Worm (Caenorhabditis elegans) whole organism, L1 larva: ENCODE data around the gene F22F7.12.

Source experiments
- C04F5.9 ChIP-seq: sonication (generic microtip); optimal IDR thresholded peaks from 2 replicates; lab custom pipeline; 2016; ENCODE audit warnings: missing genetic modification characterization, missing compliant biosample characterization
- C16A3.4 ChIP-seq: fragments of 150-350 bp; optimal IDR thresholded peaks from 2 replicates; lab custom pipeline; 2014; ENCODE audit warnings: missing biosample characterization, missing genetic modification characterization
- C34B4.2 ChIP-seq: sonication (generic microtip); optimal IDR thresholded peaks from 2 replicates; lab custom pipeline; 2017; ENCODE audit warnings: mild to moderate bottlenecking, missing genetic modification characterization, missing compliant biosample characterization
- F16B12.6 ChIP-seq: fragments of 150-350 bp; optimal IDR thresholded peaks from 2 replicates; lab custom pipeline; 2014; ENCODE audit warnings: missing biosample characterization, missing genetic modification characterization
- aly-2 ChIP-seq: fragments of 150-350 bp; optimal IDR thresholded peaks from 2 replicates; lab custom pipeline; 2014; ENCODE audit warnings: missing biosample characterization, missing genetic modification characterization
- blmp-1 ChIP-seq: fragments of 150-350 bp; optimal IDR thresholded peaks from 2 replicates; lab custom pipeline; 2014; ENCODE audit warnings: missing biosample characterization, missing genetic modification characterization
- ceh-8 ChIP-seq: fragments of 200-800 bp; sonication (Bioruptor generic); optimal IDR thresholded peaks from 2 replicates; lab custom pipeline; 2018; ENCODE audit warnings: mild to moderate bottlenecking, missing genetic modification characterization, moderate library complexity, missing compliant biosample characterization
- ceh-88 ChIP-seq: fragments of 200-800 bp; sonication (Bioruptor generic); IDR thresholded peaks from 2 replicates; pipeline ENCODE4 v1.3.6; 2022; ENCODE audit warnings: missing genetic modification characterization, missing compliant biosample characterization
- ceh-90 ChIP-seq: sonication (generic microtip); optimal IDR thresholded peaks from 2 replicates; lab custom pipeline; 2016; ENCODE audit warnings: missing genetic modification characterization, missing compliant biosample characterization
- ces-1 ChIP-seq: fragments of 150-350 bp; optimal IDR thresholded peaks from 2 replicates; lab custom pipeline; 2014; ENCODE audit warnings: missing biosample characterization, missing genetic modification reagents, missing genetic modification characterization
- dsc-1 ChIP-seq: sonication (generic microtip); optimal IDR thresholded peaks from 2 replicates; lab custom pipeline; 2016; ENCODE audit warnings: mild to moderate bottlenecking, missing genetic modification characterization, missing compliant biosample characterization
- efl-1 ChIP-seq, 4 experiments: fragments of 150-350 bp; optimal IDR thresholded peaks in 3 of 4; peaks in 1 of 4; 1 replicate in 1 of 4; 2 replicates in 3 of 4; lab custom pipeline; 2014; ENCODE audit warnings: missing biosample characterization in 2 of 4, missing genetic modification characterization in 2 of 4, missing genetic modification reagents in 2 of 4
- egl-13 ChIP-seq: sonication (generic microtip); optimal IDR thresholded peaks from 2 replicates; lab custom pipeline; 2016; ENCODE audit warnings: missing genotype, missing genetic modification reagents, missing genetic modification characterization, missing compliant biosample characterization
- egl-27 ChIP-seq, 2 experiments: fragments of 150-350 bp in 1 of 2; sonication (generic microtip); optimal IDR thresholded peaks; 3 replicates each; lab custom pipeline; 2017 to 2018; ENCODE audit warnings: missing biosample characterization in 2 of 2, missing genetic modification characterization in 2 of 2, missing genetic modification reagents in 2 of 2
- elt-2 ChIP-seq: sonication (generic microtip); optimal IDR thresholded peaks from 2 replicates; lab custom pipeline; 2016; ENCODE audit warnings: missing genetic modification characterization, mild to moderate bottlenecking, inconsistent platforms, missing compliant biosample characterization, missing genetic modification reagents
- fkh-10 ChIP-seq: sonication (generic microtip); optimal IDR thresholded peaks from 2 replicates; lab custom pipeline; 2017; ENCODE audit warnings: missing biosample characterization, missing genetic modification reagents, missing genetic modification characterization
- fkh-4 ChIP-seq: sonication (generic microtip); optimal IDR thresholded peaks from 2 replicates; lab custom pipeline; 2016; ENCODE audit warnings: missing compliant biosample characterization, missing genetic modification characterization, borderline replicate concordance
- grh-1 ChIP-seq: fragments of 200-800 bp; sonication (Bioruptor generic); IDR thresholded peaks from 2 replicates; pipeline ENCODE4 v1.3.6; 2022; ENCODE audit warnings: missing genetic modification reagents, missing genetic modification characterization, missing compliant biosample characterization
- hlh-17 ChIP-seq: fragments of 200-800 bp; sonication (Bioruptor generic); optimal IDR thresholded peaks from 2 replicates; lab custom pipeline; 2018; ENCODE audit warnings: missing genetic modification characterization, mild to moderate bottlenecking, missing compliant biosample characterization, moderate library complexity, borderline replicate concordance
- hpl-2 ChIP-seq: fragments of 150-350 bp; optimal IDR thresholded peaks from 2 replicates; lab custom pipeline; 2014; ENCODE audit warnings: missing biosample characterization, missing genetic modification reagents, missing genetic modification characterization
- isw-1 ChIP-seq: fragments of 200-800 bp; sonication (Bioruptor generic); IDR thresholded peaks from 2 replicates; pipeline ENCODE4 v1.3.6; 2022; ENCODE audit warnings: missing genetic modification characterization, missing compliant biosample characterization
- lin-13 ChIP-seq: fragments of 150-350 bp; optimal IDR thresholded peaks from 2 replicates; lab custom pipeline; 2014; ENCODE audit warnings: missing biosample characterization, missing genetic modification reagents, missing genetic modification characterization
- lin-14 ChIP-seq: fragments of 200-800 bp; sonication (Bioruptor generic); optimal IDR thresholded peaks from 2 replicates; lab custom pipeline; 2018; ENCODE audit warnings: mild to moderate bottlenecking, missing genetic modification characterization, moderate library complexity, missing compliant biosample characterization
- lin-35 ChIP-seq, 2 experiments: fragments of 150-350 bp; optimal IDR thresholded peaks; 2 replicates each; lab custom pipeline; 2014; ENCODE audit warnings: missing biosample characterization in 2 of 2, missing genetic modification characterization in 2 of 2, missing genetic modification reagents in 2 of 2
- lin-39 ChIP-seq: fragments of 150-350 bp; optimal IDR thresholded peaks from 2 replicates; lab custom pipeline; 2014; ENCODE audit warnings: missing biosample characterization, missing genetic modification reagents, missing genetic modification characterization
- lsy-2 ChIP-seq, 2 experiments: fragments of 150-350 bp; optimal IDR thresholded peaks; 2 replicates each; lab custom pipeline; 2014; ENCODE audit warnings: missing biosample characterization in 2 of 2, missing genetic modification characterization in 2 of 2
- mef-2 ChIP-seq: fragments of 150-350 bp; optimal IDR thresholded peaks from 2 replicates; lab custom pipeline; 2014; ENCODE audit warnings: missing biosample characterization, missing genetic modification characterization
- nhr-11 ChIP-seq: fragments of 150-350 bp; optimal IDR thresholded peaks from 2 replicates; lab custom pipeline; 2014; ENCODE audit warnings: missing biosample characterization, missing genetic modification characterization
- nhr-19 ChIP-seq: fragments of 200-800 bp; sonication (Bioruptor generic); conservative IDR thresholded peaks from 2 replicates; pipeline ENCODE4 v1.3.6; 2022; ENCODE audit warnings: missing genetic modification characterization, missing compliant biosample characterization
- nhr-20 ChIP-seq: sonication (generic microtip); optimal IDR thresholded peaks from 2 replicates; lab custom pipeline; 2016; ENCODE audit warnings: mild to moderate bottlenecking, missing genetic modification characterization, missing compliant biosample characterization
- nhr-28 ChIP-seq: fragments of 150-350 bp; optimal IDR thresholded peaks from 2 replicates; lab custom pipeline; 2014; ENCODE audit warnings: missing biosample characterization, missing genetic modification characterization
- nhr-47 ChIP-seq: sonication (generic microtip); optimal IDR thresholded peaks from 2 replicates; lab custom pipeline; 2016; ENCODE audit warnings: mild to moderate bottlenecking, missing genetic modification characterization, moderate library complexity, missing compliant biosample characterization
- nhr-71 ChIP-seq: sonication (generic microtip); optimal IDR thresholded peaks from 2 replicates; lab custom pipeline; 2016; ENCODE audit warnings: mild to moderate bottlenecking, missing genetic modification characterization, moderate library complexity, missing compliant biosample characterization
- nhr-76 ChIP-seq: sonication (generic microtip); optimal IDR thresholded peaks from 2 replicates; lab custom pipeline; 2017; ENCODE audit warnings: missing biosample characterization, missing genetic modification characterization
- nhr-77 ChIP-seq: fragments of 150-350 bp; optimal IDR thresholded peaks from 2 replicates; lab custom pipeline; 2014; ENCODE audit warnings: missing biosample characterization, missing genetic modification characterization
- nhr-85 ChIP-seq: sonication (generic microtip); peaks from one replicate; lab custom pipeline; 2016; ENCODE audit warnings: missing genetic modification characterization, inconsistent platforms, missing compliant biosample characterization
- nhr-90 ChIP-seq: sonication (generic microtip); optimal IDR thresholded peaks from 2 replicates; lab custom pipeline; 2016; ENCODE audit warnings: mild to moderate bottlenecking, missing genetic modification characterization, missing compliant biosample characterization; ENCODE audit not compliant: poor library complexity
- pag-3 ChIP-seq: sonication (generic microtip); optimal IDR thresholded peaks from 2 replicates; lab custom pipeline; 2017; ENCODE audit warnings: missing genetic modification characterization, mild to moderate bottlenecking, missing compliant biosample characterization, antibody characterized with exemption, borderline replicate concordance; ENCODE audit not compliant: insufficient read depth
- pax-3 ChIP-seq: fragments of 200-800 bp; sonication (Bioruptor generic); optimal IDR thresholded peaks from 2 replicates; lab custom pipeline; 2018; ENCODE audit warnings: mild to moderate bottlenecking, missing genetic modification characterization, moderate library complexity, missing compliant biosample characterization
- pqm-1 ChIP-seq: sonication (generic microtip); optimal IDR thresholded peaks from 3 replicates; lab custom pipeline; 2017; ENCODE audit warnings: missing biosample characterization, missing genetic modification characterization
- rnt-1 ChIP-seq: sonication (generic microtip); optimal IDR thresholded peaks from 2 replicates; lab custom pipeline; 2016; ENCODE audit warnings: mild to moderate bottlenecking, missing genetic modification characterization, moderate library complexity, missing compliant biosample characterization
- skn-1 ChIP-seq: fragments of 150-350 bp; optimal IDR thresholded peaks from 2 replicates; lab custom pipeline; 2014; ENCODE audit warnings: missing biosample characterization, missing genetic modification characterization
- snu-23 ChIP-seq: sonication (generic microtip); optimal IDR thresholded peaks from 2 replicates; lab custom pipeline; 2016; ENCODE audit warnings: missing genetic modification characterization, missing compliant biosample characterization
- sox-4 ChIP-seq: sonication (generic microtip); optimal IDR thresholded peaks from 2 replicates; lab custom pipeline; 2016; ENCODE audit warnings: missing genetic modification characterization, missing compliant biosample characterization
- sptf-1 ChIP-seq: fragments of 150-350 bp; optimal IDR thresholded peaks from 2 replicates; lab custom pipeline; 2014; ENCODE audit warnings: missing biosample characterization, missing genetic modification characterization
- tlp-1 ChIP-seq: fragments of 150-350 bp; optimal IDR thresholded peaks from 2 replicates; lab custom pipeline; 2014; ENCODE audit warnings: missing biosample characterization, missing genetic modification characterization
- unc-86 ChIP-seq: sonication (generic microtip); optimal IDR thresholded peaks from 2 replicates; lab custom pipeline; 2016; ENCODE audit warnings: missing genetic modification characterization, missing compliant biosample characterization
- unc-98 ChIP-seq: fragments of 200-800 bp; sonication (Bioruptor generic); IDR thresholded peaks from 2 replicates; pipeline ENCODE4 v1.3.6; 2022; ENCODE audit warnings: missing genetic modification characterization, missing compliant biosample characterization
- ztf-11 ChIP-seq, 2 experiments: sonication (generic microtip); optimal IDR thresholded peaks; 2 replicates each; lab custom pipeline; 2016 to 2017; ENCODE audit warnings: missing genetic modification characterization in 2 of 2, missing biosample characterization in 1 of 2, missing compliant biosample characterization in 1 of 2
- ztf-4 ChIP-seq: fragments of 150-350 bp; optimal IDR thresholded peaks from 2 replicates; lab custom pipeline; 2014; ENCODE audit warnings: missing biosample characterization, missing genetic modification characterization

The F22F7.12 gene

DNA sequence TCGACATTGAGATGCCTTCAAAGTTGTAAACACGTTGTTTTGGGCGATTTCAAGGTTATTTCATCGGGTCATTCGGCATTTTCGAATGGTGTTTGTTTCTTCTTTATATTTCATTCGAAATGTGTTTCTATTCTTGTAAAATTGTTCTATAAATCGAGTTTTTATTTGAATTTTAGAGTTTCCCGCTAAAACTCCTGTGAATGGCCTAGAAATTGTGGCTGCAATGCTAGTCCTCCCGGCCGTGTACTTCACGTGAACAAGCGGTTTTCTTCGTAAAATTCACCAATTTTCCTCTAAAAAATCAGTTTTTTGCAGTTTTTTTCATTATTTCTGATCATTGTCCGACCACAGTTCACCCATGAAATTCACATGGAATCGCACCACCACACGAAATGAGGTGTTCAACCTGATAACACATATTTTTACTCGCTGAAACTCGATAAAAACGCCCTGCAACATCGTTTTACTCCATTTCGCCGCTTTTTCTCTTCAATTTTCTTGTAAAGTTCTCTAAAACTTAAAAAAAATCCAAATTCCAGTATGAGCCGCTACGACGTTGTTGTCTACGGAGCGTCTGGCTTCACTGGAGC, 17.2 kb downstream of the F22F7.12 start, which contains the start of gene ldp-1 (continued):
- TF ChIP-seq C16A3.4 (tag; lab: Kevin White, UChicago) (peak; percentile 14), lin-39 (peak; percentile 20), dsc-1 (peak; percentile 92), lsy-2 (tag; optimal IDR thresholded peaks at IDR 0.05; lab: Kevin White, UChicago) (peak; percentile 76), rnt-1 (tag; lab: Kevin White, UChicago) (peak; percentile 97), sptf-1 (tag; lab: Kevin White, UChicago) (no peak), C34B4.2 (tag; lab: Kevin White, UChicago) (peak; percentile 10), egl-13 (tag; lab: Kevin White, UChicago) (peak; percentile 85), efl-1 (optimal IDR thresholded peaks at IDR 0.05; lab: Kevin White, UChicago) (peak; percentile 95 to 99), efl-1 (GFP tag; optimal IDR thresholded peaks at IDR 0.05 in 1 of 2; lab: Kevin White, UChicago) (peak; percentile 94 to 99), isw-1 (peak; percentile 78), nhr-76 (tag; lab: Kevin White, UChicago) (no peak), ceh-90 (peak; percentile 96), blmp-1 (tag; lab: Kevin White, UChicago) (peak; percentile 34), nhr-47 (peak; percentile 92), skn-1 (tag; lab: Kevin White, UChicago) (peak; percentile 11), pax-3 (peak; percentile 89), lin-14 (GFP tag; lab: Kevin White, UChicago) (peak; percentile 92), C04F5.9 (peak; percentile 81), nhr-19 (GFP tag; lab: Robert Waterston, UW) (peak; percentile 88), ceh-8 (peak; percentile 80), pag-3 (tag; lab: Kevin White, UChicago) (no peak), ztf-11 (tag; optimal IDR thresholded peaks at IDR 0.05; lab: Kevin White, UChicago) (peak in 1 of 2 experiments; percentile 94), nhr-71 (tag; lab: Kevin White, UChicago) (peak; percentile 89), grh-1 (GFP tag; lab: Robert Waterston, UW) (peak; percentile 75), unc-86 (peak; percentile 69), aly-2 (peak; percentile 6), unc-98 (GFP tag; lab: Robert Waterston, UW) (peak; percentile 82), lin-35 (GFP tag; optimal IDR thresholded peaks at IDR 0.05; lab: Kevin White, UChicago) (peak; percentile 93 to 94), sox-4 (tag; lab: Kevin White, UChicago) (peak; percentile 83), nhr-28 (tag; lab: Kevin White, UChicago) (no peak), nhr-90 (peak; percentile 92), snu-23 (GFP tag; lab: Kevin White, UChicago) (peak; percentile 81), nhr-20 (tag; lab: Kevin White, UChicago) (peak; percentile 82), ces-1 (no peak), hlh-17 (GFP tag; lab: Kevin White, UChicago) (no peak), lin-13 (GFP tag; lab: Kevin White, UChicago) (peak; percentile 67), nhr-77 (no peak), tlp-1 (tag; lab: Kevin White, UChicago) (no peak), elt-2 (peak; percentile 67), nhr-85 (tag; lab: Kevin White, UChicago) (peak; percentile 93), egl-27 (tag; optimal IDR thresholded peaks at IDR 0.05; lab: Kevin White, UChicago) (no peak), ceh-88 (GFP tag; lab: Robert Waterston, UW) (peak; percentile 46), F16B12.6 (tag; lab: Kevin White, UChicago) (peak; percentile 16), ztf-4 (tag; lab: Kevin White, UChicago) (no peak), fkh-10 (GFP tag; lab: Kevin White, UChicago) (peak; percentile 2), pqm-1 (no peak), hpl-2 (GFP tag; lab: Kevin White, UChicago) (no peak), nhr-11 (tag; lab: Kevin White, UChicago) (no peak), mef-2 (tag; lab: Kevin White, UChicago) (no peak), fkh-4 (tag; lab: Kevin White, UChicago) (peak; percentile 94)
